Fruit fly (Drosophila melanogaster): ENCODE measurements around the gene Mcr.

- TF ChIP-seq lola (GFP tag; optimal IDR thresholded peaks at IDR 0.05): no peak
- TF ChIP-seq pan (optimal IDR thresholded peaks at IDR 0.05): no peak
- TF ChIP-seq h (GFP tag; optimal IDR thresholded peaks at IDR 0.05): no peak
- TF ChIP-seq Abd-B (GFP tag; optimal IDR thresholded peaks at IDR 0.05): no peak
- peak; percentile 40 for TF ChIP-seq psq (GFP tag; optimal IDR thresholded peaks at IDR 0.05)
- no peak for TF ChIP-seq ey (GFP tag; optimal IDR thresholded peaks at IDR 0.05)
- TF ChIP-seq HLH106 (tag; optimal IDR thresholded peaks at IDR 0.05): no peak
- TF ChIP-seq Hr78 (GFP tag; optimal IDR thresholded peaks at IDR 0.05): no peak
- no peak for TF ChIP-seq br (GFP tag; optimal IDR thresholded peaks at IDR 0.05)
- TF ChIP-seq Hr83 (GFP tag; optimal IDR thresholded peaks at IDR 0.05; ENCODE audit: poor library complexity, severe bottlenecking): no peak
- no peak for TF ChIP-seq foxo (GFP tag; optimal IDR thresholded peaks at IDR 0.05)
- no peak for TF ChIP-seq sv (GFP tag; optimal IDR thresholded peaks at IDR 0.05)
These were observed 51.2 kb downstream of the Mcr start for dm6 chr2L:8031588-8031987.
